Fruit fly (Drosophila melanogaster) whole organism: Measurements from ENCODE around the gene gish.

Experiments used
- CG8478 ChIP-seq: fragments of >200 bp; optimal IDR thresholded peaks from 2 replicates; lab custom pipeline; 2018; ENCODE audit warnings: inconsistent platforms
- usp ChIP-seq: fragments of >200 bp; optimal IDR thresholded peaks from 2 replicates; lab custom pipeline; 2017; ENCODE audit warnings: missing biosample characterization, missing genetic modification characterization, mixed read lengths

DNA sequence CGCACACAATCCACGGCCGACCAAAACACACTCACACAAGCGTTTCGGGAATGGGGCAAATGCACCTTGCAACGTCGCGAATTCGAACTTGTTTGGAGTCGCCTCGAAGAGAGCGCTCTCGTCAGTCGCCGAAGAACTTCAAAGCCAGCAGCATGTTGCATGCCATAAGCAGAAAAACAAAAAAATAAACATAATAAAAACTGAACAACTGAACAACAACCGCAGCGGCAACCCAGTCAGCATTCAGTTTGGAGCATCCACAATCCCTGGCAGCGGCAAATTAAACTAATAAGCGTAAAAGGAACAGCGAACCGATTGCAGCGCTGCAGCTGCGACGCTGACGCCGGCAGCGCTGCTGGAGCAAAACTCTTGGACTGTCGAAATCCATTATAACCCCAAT lies 39.7 kb upstream of the gish start:
- no peak for TF ChIP-seq CG8478 (lab: Kevin White, UChicago)
- TF ChIP-seq usp (GFP tag; lab: Kevin White, UChicago), result no peak
